Worm (Caenorhabditis elegans): ENCODE data around the gene dod-23.

DNA sequence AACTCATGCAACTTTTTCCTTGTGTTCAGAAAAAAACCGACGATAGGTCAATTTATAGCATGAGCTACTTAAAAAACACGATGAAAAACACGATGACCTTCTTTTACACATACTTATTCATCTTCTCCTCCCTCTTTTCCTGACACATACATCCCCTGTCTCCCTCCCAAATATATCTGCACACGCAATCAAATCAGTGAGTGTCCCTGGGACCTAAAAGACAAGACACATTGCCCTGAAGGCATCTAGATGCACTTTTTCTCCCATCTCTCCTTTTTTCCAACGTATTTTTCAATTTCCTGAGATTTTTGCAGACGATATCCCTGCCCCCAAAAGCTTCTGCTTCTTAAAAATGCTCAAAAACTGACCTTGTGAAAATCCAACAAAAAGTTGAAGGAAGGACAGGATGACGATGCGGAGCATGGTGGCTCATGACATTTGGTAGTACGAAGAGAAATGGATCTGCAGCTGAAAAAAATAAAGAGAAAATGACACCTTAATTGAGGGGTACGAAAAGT, 44.7 kb downstream of the dod-23 start, which contains the start of gene C26D10.6:
- TF ChIP-seq sea-1 (GFP tag; conservative IDR thresholded peaks at IDR 0.05) (no peak), ama-1 (optimal IDR thresholded peaks at IDR 0.05) (no peak), hmbx-1 (tag; optimal IDR thresholded peaks at IDR 0.05) (no peak), ets-7 (tag; optimal IDR thresholded peaks at IDR 0.05) (no peak), hmg-4 (GFP tag; optimal IDR thresholded peaks at IDR 0.05) (no peak), hnd-1 (tag; optimal IDR thresholded peaks at IDR 0.05) (no peak), F13C5.2 (tag; optimal IDR thresholded peaks at IDR 0.05) (no peak), tbx-11 (GFP tag; IDR thresholded peaks at IDR 0.05) (no peak), tbx-37 (GFP tag; conservative IDR thresholded peaks at IDR 0.05) (no peak), scrt-1 (GFP tag; IDR thresholded peaks at IDR 0.05) (no peak), ceh-13 (GFP tag; optimal IDR thresholded peaks at IDR 0.05) (no peak), ceh-36 (tag; optimal IDR thresholded peaks at IDR 0.05) (no peak), flt-1 (GFP tag; IDR thresholded peaks at IDR 0.05) (no peak)

All from whole organism, early embryonic.